Worm (Caenorhabditis elegans): ENCODE data around the gene srw-32.

DNA sequence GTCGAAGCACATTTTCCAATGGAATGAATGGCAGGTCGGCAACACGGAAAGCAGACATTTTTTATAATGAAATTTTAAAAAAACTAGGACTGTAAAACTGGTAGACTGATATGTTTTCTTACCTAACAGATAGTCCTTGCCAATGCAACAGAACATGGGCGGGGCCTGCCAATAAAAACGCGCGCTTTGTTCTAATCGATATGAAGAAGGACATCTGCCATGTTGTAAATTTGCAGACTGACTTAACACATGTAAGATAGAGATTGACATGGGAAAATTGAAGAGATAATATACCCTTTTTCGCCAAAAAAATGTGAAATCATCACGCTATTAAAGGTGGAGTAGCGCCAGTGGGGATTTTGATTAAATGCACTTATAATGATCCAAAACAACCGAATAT is 44.2 kb downstream of the srw-32 start, which contains the start of gene C38D9.8:
- TF ChIP-seq ztf-11 (tag; optimal IDR thresholded peaks at IDR 0.05) (no peak), mdl-1 (tag; optimal IDR thresholded peaks at IDR 0.05) (no peak), snpc-4 (tag; optimal IDR thresholded peaks at IDR 0.05) (no peak), crh-2 (tag; optimal IDR thresholded peaks at IDR 0.05) (no peak), ceh-82 (tag; optimal IDR thresholded peaks at IDR 0.05) (no peak)

Measured in whole organism, L2 larva.